Fruit fly (Drosophila melanogaster): ENCODE data around the gene RpL40.

RpL40 gene

dm6 chr2L:4224158-4224799 lies 3.2 kb upstream of the RpL40 start (continued):
- TF ChIP-seq CG10543 (GFP tag; optimal IDR thresholded peaks at IDR 0.05) (peak; percentile 5), Sin3A (optimal IDR thresholded peaks at IDR 0.05) (no peak), Mrtf (GFP tag; IDR thresholded peaks at IDR 0.05) (no peak), CG2199 (GFP tag; IDR thresholded peaks at IDR 0.05) (no peak), ro (GFP tag; IDR thresholded peaks at IDR 0.05) (no peak), Ets65A (GFP tag) (no peak), CG9727 (GFP tag; optimal IDR thresholded peaks at IDR 0.05) (no peak), D19B (GFP tag; optimal IDR thresholded peaks at IDR 0.05) (no peak), NC2α (GFP tag; optimal IDR thresholded peaks at IDR 0.05) (no peak), CG10565 (GFP tag; optimal IDR thresholded peaks at IDR 0.05) (no peak), CG7357 (GFP tag; IDR thresholded peaks at IDR 0.05) (no peak), dan (GFP tag; IDR thresholded peaks at IDR 0.05) (no peak), sim (GFP tag; IDR thresholded peaks at IDR 0.05) (no peak), lola (GFP tag; optimal IDR thresholded peaks at IDR 0.05) (no peak), Med (GFP tag) (peak; percentile 85), CG17829 (tag; optimal IDR thresholded peaks at IDR 0.05) (no peak), Hand (GFP tag; optimal IDR thresholded peaks at IDR 0.05) (peak; percentile 24), CG1529 (GFP tag; optimal IDR thresholded peaks at IDR 0.05) (no peak), pita (GFP tag; optimal IDR thresholded peaks at IDR 0.05) (no peak), Sry-δ (GFP tag; optimal IDR thresholded peaks at IDR 0.05) (no peak), CG11247 (GFP tag; IDR thresholded peaks at IDR 0.05) (no peak), CG4854 (GFP tag; optimal IDR thresholded peaks at IDR 0.05) (no peak), CG31365 (tag; optimal IDR thresholded peaks at IDR 0.05) (no peak), chm (GFP tag; IDR thresholded peaks at IDR 0.05) (no peak), tgo (GFP tag; IDR thresholded peaks at IDR 0.05) (no peak), CG18764 (GFP tag; optimal IDR thresholded peaks at IDR 0.05) (peak; percentile 9), Dip3 (GFP tag; optimal IDR thresholded peaks at IDR 0.05) (no peak), CG15479 (GFP tag; optimal IDR thresholded peaks at IDR 0.05) (no peak), mirr (GFP tag; optimal IDR thresholded peaks at IDR 0.05) (peak; percentile 88), CG1603 (tag; optimal IDR thresholded peaks at IDR 0.05) (peak; percentile 16), gcm (GFP tag; optimal IDR thresholded peaks at IDR 0.05) (peak; percentile 26), Sox102F (GFP tag; optimal IDR thresholded peaks at IDR 0.05) (no peak), ci (GFP tag; IDR thresholded peaks at IDR 0.05) (peak; percentile 30; the same call in 1 of the 3 replicates), cato (GFP tag; optimal IDR thresholded peaks at IDR 0.05; ENCODE audit: borderline replicate concordance) (no peak), CG30020 (tag; optimal IDR thresholded peaks at IDR 0.05) (no peak), CG2678 (tag; optimal IDR thresholded peaks at IDR 0.05) (peak; percentile 24), mam (GFP tag; optimal IDR thresholded peaks at IDR 0.05) (peak; percentile 53), CG18599 (GFP tag; optimal IDR thresholded peaks at IDR 0.05) (peak; percentile 55), B-H2 (GFP tag; optimal IDR thresholded peaks at IDR 0.05) (no peak), cwo (GFP tag; optimal IDR thresholded peaks at IDR 0.05) (peak; percentile 12), rib (GFP tag; IDR thresholded peaks at IDR 0.05) (no peak), onecut (GFP tag; IDR thresholded peaks at IDR 0.05) (0 out of 2 replicates have a peak, but pooled peaks have one; percentile 12), sd (tag; optimal IDR thresholded peaks at IDR 0.05) (no peak), ftz-f1 (GFP tag; optimal IDR thresholded peaks at IDR 0.05) (no peak), caup (GFP tag; optimal IDR thresholded peaks at IDR 0.05; ENCODE audit: severe bottlenecking) (peak; percentile 38), CG12942 (GFP tag; optimal IDR thresholded peaks at IDR 0.05) (no peak), danr (GFP tag; IDR thresholded peaks at IDR 0.05) (no peak), wek (GFP tag; optimal IDR thresholded peaks at IDR 0.05) (no peak), gfzf (GFP tag; optimal IDR thresholded peaks at IDR 0.05) (no peak), CG12071 (GFP tag; optimal IDR thresholded peaks at IDR 0.05) (no peak), CG7556 (GFP tag; optimal IDR thresholded peaks at IDR 0.05) (peak; percentile 25)

All from whole organism, embryonic.